Worm (Caenorhabditis elegans) whole organism, mixed stage, embryonic: ENCODE results near the gene ttbk-3.

Source experiments
- snpc-4 ChIP-seq: fragments of 150-350 bp; optimal IDR thresholded peaks from 2 replicates; lab custom pipeline; 2014; ENCODE audit warnings: missing biosample characterization, missing genetic modification characterization
- unc-39 ChIP-seq: fragments of 150-350 bp; optimal IDR thresholded peaks from 2 replicates; lab custom pipeline; 2014; ENCODE audit warnings: missing biosample characterization, missing genetic modification characterization

- TF ChIP-seq snpc-4 (no peak), unc-39 (tag; lab: Kevin White, UChicago) (no peak)
These were observed 9.0 kb upstream of the ttbk-3 start, which contains the start of gene tbc-3 for ce11 chrIV:9898712-9899111.
